Fruit fly (Drosophila melanogaster) whole organism, wandering third instar larva: Measurements from ENCODE around the gene CG13287.

ENCODE experiments used
- Abd-B ChIP-seq: fragments of >200 bp; optimal IDR thresholded peaks from 2 replicates; lab custom pipeline; 2017; ENCODE audit warnings: missing biosample characterization, missing genetic modification characterization
- CG32264 ChIP-seq: fragments of 200-800 bp; sonication (Bioruptor generic); optimal IDR thresholded peaks from 2 replicates; lab custom pipeline; 2016; ENCODE audit warnings: missing biosample characterization, missing genetic modification characterization
- CG9705 ChIP-seq: fragments of 200-800 bp; sonication (Bioruptor generic); optimal IDR thresholded peaks from 2 replicates; lab custom pipeline; 2018; ENCODE audit warnings: missing biosample characterization, mild to moderate bottlenecking, missing genetic modification characterization
- Dfd ChIP-seq: fragments of >200 bp; optimal IDR thresholded peaks from 2 replicates; lab custom pipeline; 2017; ENCODE audit warnings: missing biosample characterization, missing genetic modification characterization
- Dif ChIP-seq: fragments of 200-275, 200-300 bp; sonication (Bioruptor generic); optimal IDR thresholded peaks from 2 replicates; lab custom pipeline; 2018; ENCODE audit warnings: missing biosample characterization, missing genetic modification characterization; ENCODE audit not compliant: partially characterized antibody
- GATAd ChIP-seq: sonication (Bioruptor generic); optimal IDR thresholded peaks from 2 replicates; lab custom pipeline; 2016; ENCODE audit warnings: missing biosample characterization, missing genetic modification characterization
- HLH106 ChIP-seq: fragments of 200-800 bp; optimal IDR thresholded peaks from 3 replicates; lab custom pipeline; 2019; ENCODE audit warnings: missing biosample characterization, mild to moderate bottlenecking, missing genetic modification characterization, moderate library complexity
- Hnf4 ChIP-seq: fragments of 200-800 bp; sonication (Bioruptor generic); optimal IDR thresholded peaks from 2 replicates; lab custom pipeline; 2016; ENCODE audit warnings: missing biosample characterization, mild to moderate bottlenecking, missing genetic modification characterization
- Hr78 ChIP-seq: fragments of >200 bp; optimal IDR thresholded peaks from 2 replicates; lab custom pipeline; 2017; ENCODE audit warnings: missing biosample characterization, missing genetic modification characterization
- Hr83 ChIP-seq: fragments of 200-300 bp; sonication (Bioruptor generic); optimal IDR thresholded peaks from 2 replicates; lab custom pipeline; 2016; ENCODE audit warnings: missing biosample characterization, mild to moderate bottlenecking, missing genetic modification characterization, moderate library complexity; ENCODE audit not compliant: poor library complexity, severe bottlenecking
- Jra ChIP-seq: sonication (Bioruptor generic); optimal IDR thresholded peaks from 2 replicates; lab custom pipeline; 2016; ENCODE audit warnings: missing biosample characterization, missing genetic modification characterization
- Mio ChIP-seq: sonication (Bioruptor generic); optimal IDR thresholded peaks from 2 replicates; lab custom pipeline; 2016; ENCODE audit warnings: missing biosample characterization, missing genetic modification characterization
- Myc ChIP-seq: fragments of >200 bp; optimal IDR thresholded peaks from 2 replicates; lab custom pipeline; 2017
- OdsH ChIP-seq: fragments of 200-800 bp; sonication (Bioruptor generic); optimal IDR thresholded peaks from 2 replicates; lab custom pipeline; 2016; ENCODE audit warnings: missing biosample characterization, mild to moderate bottlenecking, missing genetic modification characterization
- Sp1 ChIP-seq: fragments of 200-800 bp; sonication (Bioruptor generic); optimal IDR thresholded peaks from 3 replicates; lab custom pipeline; 2019; ENCODE audit warnings: missing biosample characterization, mild to moderate bottlenecking, missing genetic modification characterization, moderate library complexity
- Vsx2 ChIP-seq: fragments of 200-300, 225-300 bp; sonication (Bioruptor generic); optimal IDR thresholded peaks from 2 replicates; lab custom pipeline; 2018; ENCODE audit warnings: missing biosample characterization, missing genetic modification characterization; ENCODE audit not compliant: partially characterized antibody
- br ChIP-seq: fragments of 200-800 bp; sonication (Bioruptor generic); optimal IDR thresholded peaks from 2 replicates; lab custom pipeline; 2016; ENCODE audit warnings: missing biosample characterization, missing genetic modification characterization
- dl ChIP-seq, 2 experiments: fragments of 175-275, 200-275 bp in 1 of 2; fragments of 200-275 bp in 1 of 2; sonication (Bioruptor generic); optimal IDR thresholded peaks; lab custom pipeline; 2018; ENCODE audit warnings: mild to moderate bottlenecking in 2 of 2, missing biosample characterization in 2 of 2, missing genetic modification characterization in 2 of 2, moderate library complexity in 2 of 2; ENCODE audit not compliant: partially characterized antibody in 2 of 2, insufficient read depth in 1 of 2
- dmrt93B ChIP-seq: fragments of 200-800 bp; sonication (Bioruptor generic); optimal IDR thresholded peaks from 2 replicates; lab custom pipeline; 2018; ENCODE audit warnings: missing biosample characterization, mild to moderate bottlenecking, missing genetic modification characterization
- ey ChIP-seq: fragments of 200-800 bp; sonication (Bioruptor generic); optimal IDR thresholded peaks from 2 replicates; lab custom pipeline; 2016; ENCODE audit warnings: missing biosample characterization, missing genetic modification characterization
- foxo ChIP-seq, 2 experiments: fragments of 200-800 bp; sonication (Bioruptor generic); optimal IDR thresholded peaks; 2 replicates in 1 of 2; 3 replicates in 1 of 2; lab custom pipeline; 2016 to 2017; ENCODE audit warnings: missing biosample characterization in 2 of 2, missing genetic modification characterization in 2 of 2
- fru ChIP-seq: fragments of 200-800 bp; sonication (Bioruptor generic); optimal IDR thresholded peaks from 3 replicates; lab custom pipeline; 2016; ENCODE audit warnings: missing biosample characterization, mild to moderate bottlenecking, missing genetic modification characterization
- h ChIP-seq: fragments of 200-800 bp; sonication (Bioruptor generic); optimal IDR thresholded peaks from 3 replicates; lab custom pipeline; 2016; ENCODE audit warnings: missing biosample characterization, mild to moderate bottlenecking, missing genetic modification characterization
- jim ChIP-seq: fragments of 175-275, 200-325 bp; sonication (Bioruptor generic); optimal IDR thresholded peaks from 2 replicates; lab custom pipeline; 2016; ENCODE audit warnings: missing biosample characterization, mild to moderate bottlenecking, missing genetic modification characterization
- lola ChIP-seq: fragments of >200 bp; optimal IDR thresholded peaks from 2 replicates; lab custom pipeline; 2017; ENCODE audit warnings: missing biosample characterization, missing genetic modification characterization
- pan ChIP-seq: fragments of >200 bp; optimal IDR thresholded peaks from 2 replicates; lab custom pipeline; 2017
- psq ChIP-seq: fragments of 200-800 bp; sonication (Bioruptor generic); optimal IDR thresholded peaks from 3 replicates; lab custom pipeline; 2017; ENCODE audit warnings: missing biosample characterization, mild to moderate bottlenecking, missing genetic modification characterization, moderate library complexity
- rgr ChIP-seq: fragments of 200-800 bp; sonication (Bioruptor generic); optimal IDR thresholded peaks from 3 replicates; lab custom pipeline; 2016; ENCODE audit warnings: missing biosample characterization, mild to moderate bottlenecking, missing genetic modification characterization
- sage ChIP-seq: fragments of 200-800 bp; sonication (Bioruptor generic); optimal IDR thresholded peaks from 2 replicates; lab custom pipeline; 2016; ENCODE audit warnings: missing biosample characterization, mild to moderate bottlenecking, missing genetic modification characterization
- tai ChIP-seq: sonication (Bioruptor generic); optimal IDR thresholded peaks from 2 replicates; lab custom pipeline; 2016; ENCODE audit warnings: missing biosample characterization, missing genetic modification characterization
- woc ChIP-seq: sonication (Bioruptor generic); optimal IDR thresholded peaks from 2 replicates; lab custom pipeline; 2016; ENCODE audit warnings: missing biosample characterization, mild to moderate bottlenecking, missing genetic modification characterization

The CG13287 gene

dm6 chr3L:5866924-5867323 lies 15.2 kb upstream of the CG13287 start:
- TF ChIP-seq sage (no peak), Mio (GFP tag; lab: Kevin White, UChicago) (no peak), pan (no peak), fru (GFP tag; lab: Kevin White, UChicago) (peak; percentile 59), woc (GFP tag; lab: Kevin White, UChicago) (peak; percentile 56), Sp1 (GFP tag; lab: Kevin White, UChicago) (peak; percentile 47), HLH106 (tag; lab: Kevin White, UChicago) (peak; percentile 62), OdsH (GFP tag; lab: Kevin White, UChicago) (peak; percentile 43), br (GFP tag; lab: Kevin White, UChicago) (peak; percentile 55), Hr83 (GFP tag; lab: Kevin White, UChicago) (no peak), foxo (GFP tag; optimal IDR thresholded peaks at IDR 0.05; lab: Kevin White, UChicago) (peak in 1 of 2 experiments; percentile 54), CG32264 (peak; percentile 9), Dfd (GFP tag; lab: Kevin White, UChicago) (no peak), ey (peak; percentile 51), h (GFP tag; lab: Kevin White, UChicago) (peak; percentile 70), rgr (GFP tag; lab: Kevin White, UChicago) (peak; percentile 41), dmrt93B (GFP tag; lab: Kevin White, UChicago) (peak; percentile 46), dl (GFP tag; optimal IDR thresholded peaks at IDR 0.05; lab: Kevin White, UChicago; ENCODE audit: insufficient read depth in 1 of 2, partially characterized antibody in 2 of 2) (no peak), Hnf4 (GFP tag; lab: Kevin White, UChicago) (peak; percentile 31), psq (GFP tag; lab: Kevin White, UChicago) (peak; percentile 39)

- TF ChIP-seq tai (GFP tag; lab: Kevin White, UChicago): no peak
- TF ChIP-seq foxo (GFP tag; optimal IDR thresholded peaks at IDR 0.05; lab: Kevin White, UChicago): peak in 1 of 2 experiments; percentile 60
- peak; percentile 29 for TF ChIP-seq Vsx2 (GFP tag; lab: Kevin White, UChicago)
- peak; percentile 41 for TF ChIP-seq rgr (GFP tag; lab: Kevin White, UChicago)
- no peak for TF ChIP-seq br (GFP tag; lab: Kevin White, UChicago)
- TF ChIP-seq Myc: peak; percentile 81
- TF ChIP-seq Dif (GFP tag; lab: Kevin White, UChicago): peak; percentile 45
- peak; percentile 58 for TF ChIP-seq CG9705
- no peak for TF ChIP-seq CG32264
- no peak for TF ChIP-seq Hnf4 (GFP tag; lab: Kevin White, UChicago)
- TF ChIP-seq ey: peak; percentile 29
- no peak for TF ChIP-seq woc (GFP tag; lab: Kevin White, UChicago)
- no peak for TF ChIP-seq HLH106 (tag; lab: Kevin White, UChicago)
- TF ChIP-seq h (GFP tag; lab: Kevin White, UChicago): no peak
- TF ChIP-seq dl (GFP tag; optimal IDR thresholded peaks at IDR 0.05; lab: Kevin White, UChicago; ENCODE audit: insufficient read depth in 1 of 2, partially characterized antibody in 2 of 2): peak in 1 of 2 experiments; percentile 10
- peak; percentile 47 for TF ChIP-seq fru (GFP tag; lab: Kevin White, UChicago)
- TF ChIP-seq GATAd (GFP tag; lab: Kevin White, UChicago): no peak
- TF ChIP-seq dmrt93B (GFP tag; lab: Kevin White, UChicago): peak; percentile 53
- no peak for TF ChIP-seq pan
- no peak for TF ChIP-seq lola (GFP tag; lab: Kevin White, UChicago)
- no peak for TF ChIP-seq Jra (GFP tag; lab: Kevin White, UChicago)
- peak; percentile 56 for TF ChIP-seq OdsH (GFP tag; lab: Kevin White, UChicago)
- TF ChIP-seq Hr83 (GFP tag; lab: Kevin White, UChicago): peak; percentile 43
- TF ChIP-seq Hr78 (GFP tag; lab: Kevin White, UChicago): no peak
- peak; percentile 42 for TF ChIP-seq psq (GFP tag; lab: Kevin White, UChicago)
- no peak for TF ChIP-seq jim (GFP tag; lab: Kevin White, UChicago)
Observed at dm6 chr3L:5869614-5870204, 12.4 kb upstream of the CG13287 start.

dm6 chr3L:5871201-5871600 lies 10.9 kb upstream of the CG13287 start, which contains the start of gene CG5568:
TSS of gene CG5568 (plus strand) at chr3L:5871501.
- TF ChIP-seq Abd-B (GFP tag; lab: Kevin White, UChicago) (no peak), br (GFP tag; lab: Kevin White, UChicago) (no peak), pan (no peak), CG32264 (no peak), sage (no peak)

- TF ChIP-seq jim (GFP tag; lab: Kevin White, UChicago): no peak
- TF ChIP-seq, all 38 proteins: peak for 0
Observed at dm6 chr3L:5873011-5873410, 9.1 kb upstream of the CG13287 start, which contains the start of gene CG18586. TSS of gene CG18586 (plus strand) at chr3L:5873311.
